Fruit fly (Drosophila melanogaster) whole organism, embryonic: ENCODE data around the gene Abl.

Source experiments
- CG10462 ChIP-seq: fragments of 200-800 bp; sonication (Bioruptor generic); optimal IDR thresholded peaks from 2 replicates; lab custom pipeline; 2016; ENCODE audit warnings: missing biosample characterization, missing genetic modification characterization
- CG13894 ChIP-seq: fragments of 200-800 bp; sonication (Bioruptor generic); optimal IDR thresholded peaks from 3 replicates; lab custom pipeline; 2018; ENCODE audit warnings: missing biosample characterization, mild to moderate bottlenecking, missing genetic modification characterization, moderate library complexity
- CG14667 ChIP-seq: fragments of 200-800 bp; sonication (Bioruptor generic); IDR thresholded peaks from 2 replicates; pipeline ENCODE4 v1.3.6; 2022; ENCODE audit warnings: missing biosample characterization, missing genetic modification characterization
- CG16815 ChIP-seq: fragments of 200-800 bp; sonication (Bioruptor generic); optimal IDR thresholded peaks from 3 replicates; lab custom pipeline; 2017; ENCODE audit warnings: missing biosample characterization, mild to moderate bottlenecking, missing genetic modification characterization
- CG17912 ChIP-seq: fragments of 200-800 bp; sonication (Bioruptor generic); optimal IDR thresholded peaks from 2 replicates; lab custom pipeline; 2018; ENCODE audit warnings: missing biosample characterization, mild to moderate bottlenecking, missing genetic modification characterization
- CG2202 ChIP-seq: fragments of 200-800 bp; sonication (Bioruptor generic); optimal IDR thresholded peaks from 2 replicates; lab custom pipeline; 2018; ENCODE audit warnings: missing biosample characterization, mild to moderate bottlenecking, missing genetic modification characterization
- CG30020 ChIP-seq: fragments of 200-800 bp; optimal IDR thresholded peaks from 2 replicates; lab custom pipeline; 2019; ENCODE audit warnings: missing biosample characterization, mild to moderate bottlenecking, missing genetic modification characterization, moderate library complexity
- CG3065 ChIP-seq: fragments of 200-800 bp; sonication (Bioruptor generic); optimal IDR thresholded peaks from 2 replicates; lab custom pipeline; 2016; ENCODE audit warnings: missing biosample characterization, missing genetic modification characterization
- CG33557 ChIP-seq: fragments of 200-800 bp; sonication (Bioruptor generic); optimal IDR thresholded peaks from 2 replicates; lab custom pipeline; 2019; ENCODE audit warnings: missing biosample characterization, mild to moderate bottlenecking, missing genetic modification characterization, moderate library complexity
- CG4282 ChIP-seq: fragments of 200-800 bp; sonication (Bioruptor generic); optimal IDR thresholded peaks from 2 replicates; lab custom pipeline; 2016; ENCODE audit warnings: missing biosample characterization, missing genetic modification characterization
- CG43689 ChIP-seq: fragments of 200-800 bp; sonication (Bioruptor generic); IDR thresholded peaks from 2 replicates; pipeline ENCODE4 v1.3.6; 2022; ENCODE audit warnings: missing biosample characterization, missing genetic modification characterization
- CG7745 ChIP-seq: fragments of 200-800 bp; sonication (Bioruptor generic); optimal IDR thresholded peaks from 2 replicates; lab custom pipeline; 2018; ENCODE audit warnings: missing biosample characterization, mild to moderate bottlenecking, missing genetic modification characterization, moderate library complexity
- CkIIα-i1 ChIP-seq: fragments of 200-800 bp; sonication (Bioruptor generic); IDR thresholded peaks from 2 replicates; pipeline ENCODE4 v1.3.6; 2022; ENCODE audit warnings: missing biosample characterization, missing genetic modification characterization
- CoRest ChIP-seq: fragments of 200-800 bp; sonication (Bioruptor generic); optimal IDR thresholded peaks from 3 replicates; lab custom pipeline; 2018; ENCODE audit warnings: missing biosample characterization, mild to moderate bottlenecking, missing genetic modification characterization, moderate library complexity
- D19B ChIP-seq: fragments of 200-800 bp; sonication (Bioruptor generic); optimal IDR thresholded peaks from 2 replicates; lab custom pipeline; 2017; ENCODE audit warnings: missing biosample characterization, mild to moderate bottlenecking, missing genetic modification characterization
- Dad ChIP-seq: fragments of 200-800 bp; sonication (Bioruptor generic); optimal IDR thresholded peaks from 3 replicates; lab custom pipeline; 2016; ENCODE audit warnings: missing biosample characterization, missing genetic modification characterization
- Dip3 ChIP-seq: fragments of 200-800 bp; sonication (Bioruptor generic); optimal IDR thresholded peaks from 3 replicates; lab custom pipeline; 2016; ENCODE audit warnings: missing biosample characterization, missing genetic modification characterization
- E2f2 ChIP-seq: fragments of 200-800 bp; sonication (Bioruptor generic); IDR thresholded peaks from 2 replicates; pipeline ENCODE4 v1.3.6; 2022; ENCODE audit warnings: missing biosample characterization, missing genetic modification characterization
- HLHmδ ChIP-seq: fragments of 200-800 bp; sonication (Bioruptor generic); optimal IDR thresholded peaks from 2 replicates; lab custom pipeline; 2018; ENCODE audit warnings: missing biosample characterization, mild to moderate bottlenecking, missing genetic modification characterization, moderate library complexity
- HmgD ChIP-seq: fragments of 200-800 bp; sonication (Bioruptor generic); optimal IDR thresholded peaks from 3 replicates; lab custom pipeline; 2016; ENCODE audit warnings: missing biosample characterization, missing genetic modification characterization
- Hr3 ChIP-seq: fragments of 200-800 bp; sonication (Bioruptor generic); optimal IDR thresholded peaks from 3 replicates; lab custom pipeline; 2016; ENCODE audit warnings: missing biosample characterization, missing genetic modification characterization
- Hr78 ChIP-seq, 2 experiments: fragments of 200-800 bp in 1 of 2; fragments of >200 bp in 1 of 2; sonication (Bioruptor generic) in 1 of 2; optimal IDR thresholded peaks; 2 replicates each; lab custom pipeline; 2017 to 2019; ENCODE audit warnings: missing biosample characterization in 2 of 2, missing genetic modification characterization in 2 of 2, mild to moderate bottlenecking in 1 of 2, moderate library complexity in 1 of 2
- NC2β ChIP-seq: fragments of 200-800 bp; sonication (Bioruptor generic); optimal IDR thresholded peaks from 2 replicates; lab custom pipeline; 2016; ENCODE audit warnings: missing biosample characterization, missing genetic modification characterization
- NFAT ChIP-seq: fragments of 200-800 bp; sonication (Bioruptor generic); IDR thresholded peaks from 2 replicates; pipeline ENCODE4 v1.3.6; 2022; ENCODE audit warnings: missing biosample characterization, missing genetic modification characterization
- Poxn ChIP-seq: fragments of 200-800 bp; sonication (Bioruptor generic); IDR thresholded peaks from 2 replicates; pipeline ENCODE4 v1.3.6; 2022; ENCODE audit warnings: missing biosample characterization, missing genetic modification characterization
- Ptx1 ChIP-seq: fragments of 200-800 bp; sonication (Bioruptor generic); IDR thresholded peaks from 2 replicates; pipeline ENCODE4 v1.3.6; 2022; ENCODE audit warnings: missing biosample characterization, missing genetic modification characterization
- Ravus ChIP-seq: fragments of 200-800 bp; sonication (Bioruptor generic); IDR thresholded peaks from 2 replicates; pipeline ENCODE4 v1.3.6; 2022; ENCODE audit warnings: missing biosample characterization, missing genetic modification characterization
- abd-A ChIP-seq: fragments of 200-800 bp; sonication (Bioruptor generic); optimal IDR thresholded peaks from 3 replicates; lab custom pipeline; 2019; ENCODE audit warnings: missing biosample characterization, mild to moderate bottlenecking, missing genetic modification characterization, moderate library complexity
- cg ChIP-seq: fragments of 200-800 bp; sonication (Bioruptor generic); optimal IDR thresholded peaks from 3 replicates; lab custom pipeline; 2019; ENCODE audit warnings: missing biosample characterization, mild to moderate bottlenecking, missing genetic modification characterization, moderate library complexity
- dpn ChIP-seq, 2 experiments: fragments of 200-800 bp; sonication (Bioruptor generic); optimal IDR thresholded peaks; 3 replicates each; lab custom pipeline; 2016; ENCODE audit warnings: missing biosample characterization in 2 of 2, missing genetic modification characterization in 2 of 2
- emc ChIP-seq: fragments of 200-800 bp; sonication (Bioruptor generic); optimal IDR thresholded peaks from 2 replicates; lab custom pipeline; 2016; ENCODE audit warnings: missing biosample characterization, missing genetic modification characterization
- gem ChIP-seq: fragments of 200-800 bp; sonication (Bioruptor generic); optimal IDR thresholded peaks from 2 replicates; lab custom pipeline; 2019; ENCODE audit warnings: missing biosample characterization, mild to moderate bottlenecking, missing genetic modification characterization, moderate library complexity
- ham ChIP-seq: fragments of 200-800 bp; sonication (Bioruptor generic); IDR thresholded peaks from 2 replicates; pipeline ENCODE4 v1.3.6; 2022; ENCODE audit warnings: missing biosample characterization, missing genetic modification characterization
- kni ChIP-seq: fragments of 200-800 bp; sonication (Bioruptor generic); optimal IDR thresholded peaks from 3 replicates; lab custom pipeline; 2017; ENCODE audit warnings: mild to moderate bottlenecking, missing biosample characterization, missing genetic modification reagents, missing genetic modification characterization
- knrl ChIP-seq: fragments of 200-800 bp; sonication (Bioruptor generic); IDR thresholded peaks from 3 replicates; pipeline ENCODE4 v1.3.6; 2022; ENCODE audit warnings: missing biosample characterization, missing genetic modification characterization; ENCODE audit not compliant: partially characterized antibody
- oc ChIP-seq: fragments of 200-800 bp; sonication (Bioruptor generic); optimal IDR thresholded peaks from 2 replicates; lab custom pipeline; 2018; ENCODE audit warnings: missing biosample characterization, mild to moderate bottlenecking, missing genetic modification characterization, moderate library complexity
- org-1 ChIP-seq: fragments of 200-800 bp; sonication (Bioruptor generic); optimal IDR thresholded peaks from 2 replicates; lab custom pipeline; 2017; ENCODE audit warnings: missing biosample characterization, missing genetic modification characterization
- pita ChIP-seq: fragments of 200-800 bp; sonication (Bioruptor generic); optimal IDR thresholded peaks from 2 replicates; lab custom pipeline; 2017; ENCODE audit warnings: missing biosample characterization, mild to moderate bottlenecking, missing genetic modification characterization
- pzg ChIP-seq: fragments of 200-800 bp; sonication (Bioruptor generic); optimal IDR thresholded peaks from 3 replicates; lab custom pipeline; 2018; ENCODE audit warnings: missing biosample characterization, mild to moderate bottlenecking, missing genetic modification characterization, moderate library complexity
- rib ChIP-seq: fragments of 200-800 bp; sonication (Bioruptor generic); IDR thresholded peaks from 2 replicates; pipeline ENCODE4 v1.3.6; 2022; ENCODE audit warnings: missing biosample characterization, missing genetic modification characterization
- sima ChIP-seq: fragments of 200-800 bp; sonication (Bioruptor generic); optimal IDR thresholded peaks from 2 replicates; lab custom pipeline; 2016; ENCODE audit warnings: missing biosample characterization, missing genetic modification characterization
- zf30C ChIP-seq: fragments of 200-800 bp; sonication (Bioruptor generic); optimal IDR thresholded peaks from 3 replicates; lab custom pipeline; 2018; ENCODE audit warnings: missing biosample characterization, mild to moderate bottlenecking, missing genetic modification characterization

Abl gene

DNA sequence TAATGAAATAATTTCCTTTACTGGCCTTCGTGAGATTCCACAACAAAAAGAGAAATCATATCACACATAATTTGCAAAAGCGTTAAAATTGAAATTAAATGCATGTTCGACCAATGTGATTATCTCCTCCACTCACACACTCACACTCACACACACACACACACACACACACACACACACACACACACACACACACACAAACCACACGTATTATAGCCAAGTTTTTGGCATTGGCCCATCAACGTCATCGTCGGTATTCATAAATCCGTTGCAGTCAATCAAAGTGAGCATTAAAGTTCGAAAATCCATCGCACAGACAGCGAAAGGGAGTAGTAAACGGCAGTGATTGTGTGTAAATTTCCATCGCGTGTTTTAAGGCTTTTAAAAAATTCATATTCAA lies 42.4 kb upstream of the Abl start:
- TF ChIP-seq Dip3 (GFP tag; lab: Kevin White, UChicago) (no peak), CG4282 (GFP tag; lab: Kevin White, UChicago) (no peak), CG14667 (GFP tag; lab: Robert Waterston, UW) (no peak), HLHmδ (GFP tag; lab: Kevin White, UChicago) (no peak), CG13894 (tag; lab: Kevin White, UChicago) (no peak), NFAT (GFP tag; lab: Robert Waterston, UW) (no peak), Ptx1 (GFP tag; lab: Robert Waterston, UW) (no peak), dpn (GFP tag; optimal IDR thresholded peaks at IDR 0.05; lab: Kevin White, UChicago) (no peak), emc (GFP tag; lab: Kevin White, UChicago) (no peak), Poxn (GFP tag; lab: Robert Waterston, UW) (no peak), pzg (no peak), CG7745 (tag; lab: Kevin White, UChicago) (no peak), Dad (no peak), sima (no peak), CkIIα-i1 (GFP tag; lab: Robert Waterston, UW) (no peak), rib (GFP tag; lab: Robert Waterston, UW) (no peak), pita (GFP tag; lab: Kevin White, UChicago) (no peak), Hr3 (no peak), knrl (GFP tag; lab: Robert Waterston, UW) (no peak), CG33557 (GFP tag; lab: Kevin White, UChicago) (no peak), kni (GFP tag; lab: Kevin White, UChicago) (peak; percentile 6), oc (tag; lab: Kevin White, UChicago) (peak; percentile 28), E2f2 (GFP tag; lab: Robert Waterston, UW) (no peak), CoRest (tag; lab: Kevin White, UChicago) (no peak), abd-A (tag; lab: Kevin White, UChicago) (peak; percentile 7), CG17912 (GFP tag; lab: Kevin White, UChicago) (no peak), CG43689 (GFP tag; lab: Robert Waterston, UW) (no peak), CG2202 (tag; lab: Kevin White, UChicago) (no peak), CG30020 (tag; lab: Kevin White, UChicago) (no peak), CG10462 (GFP tag; lab: Kevin White, UChicago) (no peak), cg (GFP tag; lab: Kevin White, UChicago) (peak; percentile 60), Ravus (GFP tag; lab: Robert Waterston, UW) (no peak), zf30C (GFP tag; lab: Kevin White, UChicago) (no peak), ham (no peak), gem (tag; lab: Kevin White, UChicago) (no peak), D19B (no peak), NC2β (GFP tag; lab: Kevin White, UChicago) (no peak), org-1 (GFP tag; lab: Kevin White, UChicago) (no peak), CG3065 (GFP tag; lab: Kevin White, UChicago) (no peak), Hr78 (GFP tag; optimal IDR thresholded peaks at IDR 0.05; lab: Kevin White, UChicago) (peak in 1 of 2 experiments; percentile 33), HmgD (no peak), CG16815 (GFP tag; lab: Kevin White, UChicago) (no peak)
